Fruit fly (Drosophila melanogaster) whole organism, embryonic: ENCODE data around the gene Hmr.

Source experiments
- Ada2b ChIP-seq: fragments of 200-800 bp; sonication (Bioruptor generic); IDR thresholded peaks from 2 replicates; pipeline ENCODE4 v1.3.6; 2022; ENCODE audit warnings: missing biosample characterization, missing genetic modification characterization
- Atf3 ChIP-seq: fragments of 200-800 bp; sonication (Bioruptor generic); optimal IDR thresholded peaks from 3 replicates; lab custom pipeline; 2016; ENCODE audit warnings: missing biosample characterization, missing genetic modification characterization
- Bdp1 ChIP-seq: fragments of 200-800 bp; sonication (Bioruptor generic); optimal IDR thresholded peaks from 3 replicates; lab custom pipeline; 2016; ENCODE audit warnings: missing biosample characterization, missing genetic modification characterization
- CG10366 ChIP-seq: fragments of 200-800 bp; sonication (Bioruptor generic); IDR thresholded peaks from 2 replicates; pipeline ENCODE4 v1.3.6; 2022; ENCODE audit warnings: missing biosample characterization, missing genetic modification characterization
- CG11696 ChIP-seq: fragments of 200-800 bp; sonication (Bioruptor generic); IDR thresholded peaks from 2 replicates; pipeline ENCODE4 v1.3.6; 2022; ENCODE audit warnings: missing biosample characterization, missing genetic modification characterization
- CG11723 ChIP-seq: fragments of 200-800 bp; sonication (Bioruptor generic); optimal IDR thresholded peaks from 2 replicates; lab custom pipeline; 2017; ENCODE audit warnings: missing biosample characterization, mild to moderate bottlenecking, missing genetic modification characterization
- CG12391 ChIP-seq: fragments of 200-800 bp; sonication (Bioruptor generic); optimal IDR thresholded peaks from 3 replicates; lab custom pipeline; 2018; ENCODE audit warnings: missing biosample characterization, mild to moderate bottlenecking, missing genetic modification characterization, moderate library complexity
- CG12769 ChIP-seq: fragments of 200-800 bp; sonication (Bioruptor generic); optimal IDR thresholded peaks from 2 replicates; lab custom pipeline; 2019; ENCODE audit warnings: missing biosample characterization, mild to moderate bottlenecking, missing genetic modification characterization, moderate library complexity
- CG13296 ChIP-seq: fragments of 200-800 bp; sonication (Bioruptor generic); optimal IDR thresholded peaks from 3 replicates; lab custom pipeline; 2018; ENCODE audit warnings: missing biosample characterization, mild to moderate bottlenecking, missing genetic modification characterization
- CG13624 ChIP-seq: fragments of 200-800 bp; sonication (Bioruptor generic); optimal IDR thresholded peaks from 2 replicates; lab custom pipeline; 2016; ENCODE audit warnings: missing biosample characterization, missing genetic modification characterization
- CG13894 ChIP-seq: fragments of 200-800 bp; sonication (Bioruptor generic); optimal IDR thresholded peaks from 3 replicates; lab custom pipeline; 2018; ENCODE audit warnings: missing biosample characterization, mild to moderate bottlenecking, missing genetic modification characterization, moderate library complexity
- CG15073 ChIP-seq: fragments of 200-800 bp; sonication (Bioruptor generic); optimal IDR thresholded peaks from 2 replicates; lab custom pipeline; 2016; ENCODE audit warnings: missing biosample characterization, missing genetic modification characterization
- CG17361 ChIP-seq: fragments of 200-800 bp; sonication (Bioruptor generic); IDR thresholded peaks from 3 replicates; pipeline ENCODE4 v1.3.6; 2022; ENCODE audit warnings: missing biosample characterization, missing genetic modification characterization
- CG17568 ChIP-seq: fragments of 200-800 bp; sonication (Bioruptor generic); optimal IDR thresholded peaks from 2 replicates; lab custom pipeline; 2018; ENCODE audit warnings: missing biosample characterization, mild to moderate bottlenecking, missing genetic modification characterization, moderate library complexity
- CG18476 ChIP-seq: fragments of 200-800 bp; sonication (Bioruptor generic); optimal IDR thresholded peaks from 2 replicates; lab custom pipeline; 2016; ENCODE audit warnings: missing biosample characterization, mild to moderate bottlenecking, missing genetic modification characterization
- CG18764 ChIP-seq: fragments of 200-800 bp; sonication (Bioruptor generic); optimal IDR thresholded peaks from 3 replicates; lab custom pipeline; 2016; ENCODE audit warnings: missing biosample characterization, missing genetic modification characterization
- CG2875 ChIP-seq: fragments of 200-800 bp; sonication (Bioruptor generic); optimal IDR thresholded peaks from 2 replicates; lab custom pipeline; 2017; ENCODE audit warnings: missing biosample characterization, mild to moderate bottlenecking, missing genetic modification characterization, missing genetic modification reagents
- CG30020 ChIP-seq: fragments of 200-800 bp; optimal IDR thresholded peaks from 2 replicates; lab custom pipeline; 2019; ENCODE audit warnings: missing biosample characterization, mild to moderate bottlenecking, missing genetic modification characterization, moderate library complexity
- CG30403 ChIP-seq: fragments of 200-800 bp; sonication (Bioruptor generic); optimal IDR thresholded peaks from 3 replicates; lab custom pipeline; 2016; ENCODE audit warnings: missing biosample characterization, missing genetic modification characterization
- CG31441 ChIP-seq: fragments of 200-800 bp; sonication (Bioruptor generic); IDR thresholded peaks from 2 replicates; pipeline ENCODE4 v1.3.6; 2022; ENCODE audit warnings: missing biosample characterization, missing genetic modification characterization
- CG3163 ChIP-seq: fragments of 200-800 bp; sonication (Bioruptor generic); optimal IDR thresholded peaks from 3 replicates; lab custom pipeline; 2016; ENCODE audit warnings: missing biosample characterization, missing genetic modification characterization
- CG34224 ChIP-seq: fragments of 200-800 bp; sonication (Bioruptor generic); IDR thresholded peaks from 3 replicates; pipeline ENCODE4 v1.3.6; 2022; ENCODE audit warnings: missing biosample characterization, missing genetic modification characterization; ENCODE audit not compliant: partially characterized antibody
- CG4424 ChIP-seq: fragments of 200-800 bp; sonication (Bioruptor generic); optimal IDR thresholded peaks from 3 replicates; lab custom pipeline; 2016; ENCODE audit warnings: missing biosample characterization, missing genetic modification characterization
- CG7839 ChIP-seq: fragments of 200-800 bp; sonication (Bioruptor generic); optimal IDR thresholded peaks from 3 replicates; lab custom pipeline; 2018; ENCODE audit warnings: missing biosample characterization, mild to moderate bottlenecking, missing genetic modification characterization, moderate library complexity
- CG8388 ChIP-seq: fragments of 200-800 bp; sonication (Bioruptor generic); optimal IDR thresholded peaks from 2 replicates; lab custom pipeline; 2019; ENCODE audit warnings: missing biosample characterization, mild to moderate bottlenecking, missing genetic modification characterization, moderate library complexity
- CG9932 ChIP-seq: fragments of 200-800 bp; sonication (Bioruptor generic); IDR thresholded peaks from 2 replicates; pipeline ENCODE4 v1.3.6; 2022; ENCODE audit warnings: missing biosample characterization, missing genetic modification characterization
- Chrac-16 ChIP-seq: fragments of 200-800 bp; sonication (Bioruptor generic); optimal IDR thresholded peaks from 3 replicates; lab custom pipeline; 2016; ENCODE audit warnings: missing biosample characterization, missing genetic modification characterization
- CkIIα-i1 ChIP-seq: fragments of 200-800 bp; sonication (Bioruptor generic); IDR thresholded peaks from 2 replicates; pipeline ENCODE4 v1.3.6; 2022; ENCODE audit warnings: missing biosample characterization, missing genetic modification characterization
- CrebB ChIP-seq: fragments of 200-800 bp; sonication (Bioruptor generic); optimal IDR thresholded peaks from 3 replicates; lab custom pipeline; 2018; ENCODE audit warnings: missing biosample characterization, mild to moderate bottlenecking, missing genetic modification characterization
- Hmx ChIP-seq: fragments of 200-800 bp; sonication (Bioruptor generic); optimal IDR thresholded peaks from 2 replicates; lab custom pipeline; 2016; ENCODE audit warnings: missing biosample characterization, missing genetic modification characterization
- Lhr ChIP-seq: fragments of 200-800 bp; sonication (Bioruptor generic); optimal IDR thresholded peaks from 3 replicates; lab custom pipeline; 2017; ENCODE audit warnings: mild to moderate bottlenecking, missing biosample characterization, missing genetic modification reagents, missing genetic modification characterization
- Lim3 ChIP-seq: fragments of 200-800 bp; sonication (Bioruptor generic); IDR thresholded peaks from 2 replicates; pipeline ENCODE4 v1.3.6; 2022; ENCODE audit warnings: missing biosample characterization, missing genetic modification characterization
- Sry-β ChIP-seq: fragments of 200-800 bp; sonication (Bioruptor generic); optimal IDR thresholded peaks from 2 replicates; lab custom pipeline; 2018; ENCODE audit warnings: missing biosample characterization, mild to moderate bottlenecking, missing genetic modification characterization, moderate library complexity
- Trl ChIP-seq, 3 experiments: fragments of >200 bp in 2 of 3; fragments of 200-800 bp in 1 of 3; sonication (Bioruptor generic) in 1 of 3; optimal IDR thresholded peaks; 2 replicates in 1 of 3; 3 replicates in 2 of 3; lab custom pipeline; 2016 to 2017; ENCODE audit warnings: missing biosample characterization in 1 of 3, missing genetic modification characterization in 1 of 3
- ab ChIP-seq: fragments of 200-800 bp; sonication (Bioruptor generic); optimal IDR thresholded peaks from 2 replicates; lab custom pipeline; 2016; ENCODE audit warnings: missing biosample characterization, missing genetic modification characterization
- br ChIP-seq: fragments of >200 bp; optimal IDR thresholded peaks from 2 replicates; lab custom pipeline; 2017
- caup ChIP-seq: fragments of 200-800 bp; sonication (Bioruptor generic); optimal IDR thresholded peaks from 3 replicates; lab custom pipeline; 2017; ENCODE audit warnings: missing biosample characterization, mild to moderate bottlenecking, missing genetic modification characterization, moderate library complexity; ENCODE audit not compliant: severe bottlenecking
- corto ChIP-seq: fragments of 200-800 bp; sonication (Bioruptor generic); optimal IDR thresholded peaks from 2 replicates; lab custom pipeline; 2016; ENCODE audit warnings: missing biosample characterization, mild to moderate bottlenecking, missing genetic modification characterization, moderate library complexity
- dmrt11E ChIP-seq: fragments of 200-800 bp; sonication (Bioruptor generic); optimal IDR thresholded peaks from 3 replicates; lab custom pipeline; 2018; ENCODE audit warnings: missing biosample characterization, mild to moderate bottlenecking, missing genetic modification characterization, moderate library complexity
- eve ChIP-seq, 2 experiments: fragments of >200 bp; optimal IDR thresholded peaks; 2 replicates each; lab custom pipeline; 2017; ENCODE audit warnings: missing biosample characterization in 2 of 2, missing genetic modification characterization in 2 of 2
- ftz-f1 ChIP-seq: fragments of 200-800 bp; sonication (Bioruptor generic); optimal IDR thresholded peaks from 2 replicates; lab custom pipeline; 2016; ENCODE audit warnings: missing biosample characterization, missing genetic modification characterization
- gsb ChIP-seq: fragments of 200-800 bp; sonication (Bioruptor generic); IDR thresholded peaks from 2 replicates; pipeline ENCODE4 v1.3.6; 2022; ENCODE audit warnings: missing biosample characterization, missing genetic modification characterization
- kah ChIP-seq: fragments of 200-800 bp; sonication (Bioruptor generic); optimal IDR thresholded peaks from 2 replicates; lab custom pipeline; 2018; ENCODE audit warnings: missing biosample characterization, mild to moderate bottlenecking, missing genetic modification characterization
- lilli ChIP-seq: fragments of 200-800 bp; sonication (Bioruptor generic); optimal IDR thresholded peaks from 3 replicates; lab custom pipeline; 2016; ENCODE audit warnings: missing biosample characterization, missing genetic modification characterization
- lola ChIP-seq, 3 experiments: fragments of >200 bp in 2 of 3; fragments of 200-800 bp in 1 of 3; sonication (Bioruptor generic) in 1 of 3; optimal IDR thresholded peaks; 2 replicates each; lab custom pipeline; 2017 to 2019; ENCODE audit warnings: missing biosample characterization in 3 of 3, missing genetic modification characterization in 3 of 3, mild to moderate bottlenecking in 1 of 3, moderate library complexity in 1 of 3
- luna ChIP-seq: fragments of 200-800 bp; sonication (Bioruptor generic); optimal IDR thresholded peaks from 2 replicates; lab custom pipeline; 2016; ENCODE audit warnings: missing biosample characterization, missing genetic modification characterization
- mirr ChIP-seq: fragments of 200-800 bp; sonication (Bioruptor generic); optimal IDR thresholded peaks from 3 replicates; lab custom pipeline; 2018; ENCODE audit warnings: missing biosample characterization, mild to moderate bottlenecking, missing genetic modification characterization
- nerfin-2 ChIP-seq: fragments of 200-800 bp; sonication (Bioruptor generic); IDR thresholded peaks from 2 replicates; pipeline ENCODE4 v1.3.6; 2022; ENCODE audit warnings: missing biosample characterization, missing genetic modification characterization; ENCODE audit not compliant: partially characterized antibody
- nom ChIP-seq: fragments of 200-800 bp; sonication (Bioruptor generic); optimal IDR thresholded peaks from 2 replicates; lab custom pipeline; 2017; ENCODE audit warnings: missing biosample characterization, missing genetic modification characterization, mild to moderate bottlenecking, moderate library complexity, missing genetic modification reagents
- tap ChIP-seq: fragments of 200-800 bp; optimal IDR thresholded peaks from 3 replicates; lab custom pipeline; 2019; ENCODE audit warnings: missing biosample characterization, mild to moderate bottlenecking, missing genetic modification characterization, moderate library complexity
- z ChIP-seq: fragments of 200-800 bp; sonication (Bioruptor generic); IDR thresholded peaks from 3 replicates; pipeline ENCODE4 v1.3.6; 2022; ENCODE audit warnings: missing biosample characterization, missing genetic modification characterization

The Hmr gene

DNA sequence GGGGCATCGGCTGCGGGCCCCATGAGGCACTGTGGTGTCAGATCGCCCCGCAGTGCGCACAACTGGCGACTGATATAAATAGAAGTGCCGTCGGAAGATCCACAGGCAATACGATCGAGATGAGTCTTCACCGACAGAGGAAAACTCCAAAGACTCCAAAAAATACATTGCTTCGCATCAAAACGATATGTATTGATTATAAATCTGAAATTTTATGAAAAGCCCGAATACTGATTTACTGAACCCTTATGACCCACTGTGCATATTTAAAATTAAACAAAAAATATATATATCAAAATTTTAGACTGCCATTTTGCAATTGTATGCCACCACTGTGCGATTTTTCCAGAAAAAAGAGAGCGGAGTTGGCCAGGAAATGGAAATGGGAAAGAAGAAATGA is 38.2 kb downstream of the Hmr start (continued):
- TF ChIP-seq CG12391 (tag; lab: Kevin White, UChicago) (peak; percentile 44), eve (GFP tag; optimal IDR thresholded peaks at IDR 0.05; lab: Kevin White, UChicago) (peak in 1 of 2 experiments; percentile 40), ftz-f1 (GFP tag; lab: Kevin White, UChicago) (no peak), CG3163 (GFP tag; lab: Kevin White, UChicago) (no peak), CG10366 (GFP tag; lab: Robert Waterston, UW) (peak; percentile 11; the same call in 1 of the 2 replicates), CG11723 (GFP tag; lab: Kevin White, UChicago) (no peak), Ada2b (GFP tag; lab: Robert Waterston, UW) (peak; percentile 32; the same call in 1 of the 2 replicates), CG15073 (GFP tag; lab: Kevin White, UChicago) (no peak), dmrt11E (tag; lab: Kevin White, UChicago) (peak; percentile 17), tap (peak; percentile 37), Bdp1 (GFP tag; lab: Kevin White, UChicago) (no peak), Hmx (GFP tag; lab: Kevin White, UChicago) (no peak), lilli (no peak), Chrac-16 (no peak), nom (peak; percentile 41), ab (GFP tag; lab: Kevin White, UChicago) (no peak), CG11696 (GFP tag; lab: Robert Waterston, UW) (no peak), CG2875 (GFP tag; lab: Kevin White, UChicago) (peak; percentile 44), CG31441 (GFP tag; lab: Robert Waterston, UW) (peak; percentile 67), caup (GFP tag; lab: Kevin White, UChicago) (no peak), Sry-β (GFP tag; lab: Kevin White, UChicago) (no peak), gsb (GFP tag; lab: Robert Waterston, UW) (no peak), CG13624 (GFP tag; lab: Kevin White, UChicago) (no peak), Lhr (GFP tag; lab: Kevin White, UChicago) (peak; percentile 10), lola (GFP tag; optimal IDR thresholded peaks at IDR 0.05; lab: Kevin White, UChicago) (peak in 1 of 3 experiments; percentile 34), CrebB (no peak), nerfin-2 (GFP tag; lab: Robert Waterston, UW) (no peak), z (no peak), corto (peak; percentile 53), CG30020 (tag; lab: Kevin White, UChicago) (no peak), kah (peak; percentile 5), CG12769 (tag; lab: Kevin White, UChicago) (no peak), CG17361 (GFP tag; lab: Robert Waterston, UW) (0 out of 3 replicates have a peak, but pooled peaks have one; percentile 36), mirr (GFP tag; lab: Kevin White, UChicago) (no peak), CG18476 (GFP tag; lab: Kevin White, UChicago) (no peak), CG18764 (GFP tag; lab: Kevin White, UChicago) (no peak), CG9932 (GFP tag; lab: Robert Waterston, UW) (no peak), Lim3 (GFP tag; lab: Robert Waterston, UW) (no peak), CG13296 (no peak), CG30403 (peak; percentile 23), br (lab: Kevin White, UChicago) (no peak), CG34224 (GFP tag; lab: Robert Waterston, UW) (no peak), CG13894 (tag; lab: Kevin White, UChicago) (no peak), CG8388 (GFP tag; lab: Kevin White, UChicago) (peak; percentile 57), Trl (optimal IDR thresholded peaks at IDR 0.05; lab: Kevin White, UChicago) (no peak), Trl (GFP tag; optimal IDR thresholded peaks at IDR 0.05; lab: Kevin White, UChicago) (no peak), CG7839 (tag; lab: Kevin White, UChicago) (peak; percentile 56), CkIIα-i1 (no peak), CG17568 (GFP tag; lab: Kevin White, UChicago) (no peak), luna (GFP tag; lab: Kevin White, UChicago) (no peak), Atf3 (no peak), CG4424 (GFP tag; lab: Kevin White, UChicago) (peak; percentile 39)
